Fruit fly (Drosophila melanogaster) whole organism, wandering third instar larva: ENCODE measurements around the gene Trmt112.

Experiments
- Abd-B ChIP-seq: fragments of >200 bp; optimal IDR thresholded peaks from 2 replicates; lab custom pipeline; 2017; ENCODE audit warnings: missing biosample characterization, missing genetic modification characterization
- CG32264 ChIP-seq: fragments of 200-800 bp; sonication (Bioruptor generic); optimal IDR thresholded peaks from 2 replicates; lab custom pipeline; 2016; ENCODE audit warnings: missing biosample characterization, missing genetic modification characterization
- CG9705 ChIP-seq: fragments of 200-800 bp; sonication (Bioruptor generic); optimal IDR thresholded peaks from 2 replicates; lab custom pipeline; 2018; ENCODE audit warnings: missing biosample characterization, mild to moderate bottlenecking, missing genetic modification characterization
- CrebA ChIP-seq: fragments of 200-800 bp; sonication (Bioruptor generic); optimal IDR thresholded peaks from 2 replicates; lab custom pipeline; 2016; ENCODE audit warnings: missing biosample characterization, mild to moderate bottlenecking, missing genetic modification characterization, borderline replicate concordance
- Dfd ChIP-seq: fragments of >200 bp; optimal IDR thresholded peaks from 2 replicates; lab custom pipeline; 2017; ENCODE audit warnings: missing biosample characterization, missing genetic modification characterization
- Dif ChIP-seq: fragments of 200-275, 200-300 bp; sonication (Bioruptor generic); optimal IDR thresholded peaks from 2 replicates; lab custom pipeline; 2018; ENCODE audit warnings: missing biosample characterization, missing genetic modification characterization; ENCODE audit not compliant: partially characterized antibody
- GATAd ChIP-seq: sonication (Bioruptor generic); optimal IDR thresholded peaks from 2 replicates; lab custom pipeline; 2016; ENCODE audit warnings: missing biosample characterization, missing genetic modification characterization
- HLH106 ChIP-seq: fragments of 200-800 bp; optimal IDR thresholded peaks from 3 replicates; lab custom pipeline; 2019; ENCODE audit warnings: missing biosample characterization, mild to moderate bottlenecking, missing genetic modification characterization, moderate library complexity
- Hnf4 ChIP-seq: fragments of 200-800 bp; sonication (Bioruptor generic); optimal IDR thresholded peaks from 2 replicates; lab custom pipeline; 2016; ENCODE audit warnings: missing biosample characterization, mild to moderate bottlenecking, missing genetic modification characterization
- Hr78 ChIP-seq: fragments of >200 bp; optimal IDR thresholded peaks from 2 replicates; lab custom pipeline; 2017; ENCODE audit warnings: missing biosample characterization, missing genetic modification characterization
- Hr83 ChIP-seq: fragments of 200-300 bp; sonication (Bioruptor generic); optimal IDR thresholded peaks from 2 replicates; lab custom pipeline; 2016; ENCODE audit warnings: missing biosample characterization, mild to moderate bottlenecking, missing genetic modification characterization, moderate library complexity; ENCODE audit not compliant: poor library complexity, severe bottlenecking
- Jra ChIP-seq: sonication (Bioruptor generic); optimal IDR thresholded peaks from 2 replicates; lab custom pipeline; 2016; ENCODE audit warnings: missing biosample characterization, missing genetic modification characterization
- Mio ChIP-seq: sonication (Bioruptor generic); optimal IDR thresholded peaks from 2 replicates; lab custom pipeline; 2016; ENCODE audit warnings: missing biosample characterization, missing genetic modification characterization
- Myc ChIP-seq: fragments of >200 bp; optimal IDR thresholded peaks from 2 replicates; lab custom pipeline; 2017
- N ChIP-seq: fragments of >200 bp; optimal IDR thresholded peaks from 2 replicates; lab custom pipeline; 2018; ENCODE audit warnings: missing biosample characterization, missing external identifiers, missing genetic modification characterization
- OdsH ChIP-seq: fragments of 200-800 bp; sonication (Bioruptor generic); optimal IDR thresholded peaks from 2 replicates; lab custom pipeline; 2016; ENCODE audit warnings: missing biosample characterization, mild to moderate bottlenecking, missing genetic modification characterization
- Rel ChIP-seq, 2 experiments: fragments of 200-800 bp; sonication (Bioruptor generic) in 1 of 2; optimal IDR thresholded peaks; 2 replicates in 1 of 2; 3 replicates in 1 of 2; lab custom pipeline; 2016 to 2019; ENCODE audit warnings: mild to moderate bottlenecking in 2 of 2, missing biosample characterization in 2 of 2, missing genetic modification characterization in 2 of 2, moderate library complexity in 1 of 2
- Sp1 ChIP-seq: fragments of 200-800 bp; sonication (Bioruptor generic); optimal IDR thresholded peaks from 3 replicates; lab custom pipeline; 2019; ENCODE audit warnings: missing biosample characterization, mild to moderate bottlenecking, missing genetic modification characterization, moderate library complexity
- Vsx2 ChIP-seq: fragments of 200-300, 225-300 bp; sonication (Bioruptor generic); optimal IDR thresholded peaks from 2 replicates; lab custom pipeline; 2018; ENCODE audit warnings: missing biosample characterization, missing genetic modification characterization; ENCODE audit not compliant: partially characterized antibody
- br ChIP-seq: fragments of 200-800 bp; sonication (Bioruptor generic); optimal IDR thresholded peaks from 2 replicates; lab custom pipeline; 2016; ENCODE audit warnings: missing biosample characterization, missing genetic modification characterization
- brk ChIP-seq: fragments of 200-800 bp; sonication (Bioruptor generic); optimal IDR thresholded peaks from 2 replicates; lab custom pipeline; 2016; ENCODE audit warnings: missing biosample characterization, mild to moderate bottlenecking, missing genetic modification characterization
- dl ChIP-seq, 2 experiments: fragments of 175-275, 200-275 bp in 1 of 2; fragments of 200-275 bp in 1 of 2; sonication (Bioruptor generic); optimal IDR thresholded peaks; lab custom pipeline; 2018; ENCODE audit warnings: mild to moderate bottlenecking in 2 of 2, missing biosample characterization in 2 of 2, missing genetic modification characterization in 2 of 2, moderate library complexity in 2 of 2; ENCODE audit not compliant: partially characterized antibody in 2 of 2, insufficient read depth in 1 of 2
- dmrt93B ChIP-seq: fragments of 200-800 bp; sonication (Bioruptor generic); optimal IDR thresholded peaks from 2 replicates; lab custom pipeline; 2018; ENCODE audit warnings: missing biosample characterization, mild to moderate bottlenecking, missing genetic modification characterization
- dsf ChIP-seq: sonication (Bioruptor generic); optimal IDR thresholded peaks from 2 replicates; lab custom pipeline; 2016; ENCODE audit warnings: missing biosample characterization, missing genetic modification characterization, borderline replicate concordance
- ey ChIP-seq: fragments of 200-800 bp; sonication (Bioruptor generic); optimal IDR thresholded peaks from 2 replicates; lab custom pipeline; 2016; ENCODE audit warnings: missing biosample characterization, missing genetic modification characterization
- foxo ChIP-seq, 2 experiments: fragments of 200-800 bp; sonication (Bioruptor generic); optimal IDR thresholded peaks; 2 replicates in 1 of 2; 3 replicates in 1 of 2; lab custom pipeline; 2016 to 2017; ENCODE audit warnings: missing biosample characterization in 2 of 2, missing genetic modification characterization in 2 of 2
- fru ChIP-seq: fragments of 200-800 bp; sonication (Bioruptor generic); optimal IDR thresholded peaks from 3 replicates; lab custom pipeline; 2016; ENCODE audit warnings: missing biosample characterization, mild to moderate bottlenecking, missing genetic modification characterization
- h ChIP-seq: fragments of 200-800 bp; sonication (Bioruptor generic); optimal IDR thresholded peaks from 3 replicates; lab custom pipeline; 2016; ENCODE audit warnings: missing biosample characterization, mild to moderate bottlenecking, missing genetic modification characterization
- jim ChIP-seq: fragments of 175-275, 200-325 bp; sonication (Bioruptor generic); optimal IDR thresholded peaks from 2 replicates; lab custom pipeline; 2016; ENCODE audit warnings: missing biosample characterization, mild to moderate bottlenecking, missing genetic modification characterization
- lola ChIP-seq: fragments of >200 bp; optimal IDR thresholded peaks from 2 replicates; lab custom pipeline; 2017; ENCODE audit warnings: missing biosample characterization, missing genetic modification characterization
- pan ChIP-seq: fragments of >200 bp; optimal IDR thresholded peaks from 2 replicates; lab custom pipeline; 2017
- psq ChIP-seq: fragments of 200-800 bp; sonication (Bioruptor generic); optimal IDR thresholded peaks from 3 replicates; lab custom pipeline; 2017; ENCODE audit warnings: missing biosample characterization, mild to moderate bottlenecking, missing genetic modification characterization, moderate library complexity
- rgr ChIP-seq: fragments of 200-800 bp; sonication (Bioruptor generic); optimal IDR thresholded peaks from 3 replicates; lab custom pipeline; 2016; ENCODE audit warnings: missing biosample characterization, mild to moderate bottlenecking, missing genetic modification characterization
- sage ChIP-seq: fragments of 200-800 bp; sonication (Bioruptor generic); optimal IDR thresholded peaks from 2 replicates; lab custom pipeline; 2016; ENCODE audit warnings: missing biosample characterization, mild to moderate bottlenecking, missing genetic modification characterization
- sv ChIP-seq: fragments of 200-800 bp; sonication (Bioruptor generic); optimal IDR thresholded peaks from 3 replicates; lab custom pipeline; 2016; ENCODE audit warnings: missing biosample characterization, missing genetic modification characterization
- tai ChIP-seq: sonication (Bioruptor generic); optimal IDR thresholded peaks from 2 replicates; lab custom pipeline; 2016; ENCODE audit warnings: missing biosample characterization, missing genetic modification characterization
- usp ChIP-seq: fragments of >200 bp; optimal IDR thresholded peaks from 2 replicates; lab custom pipeline; 2017; ENCODE audit warnings: missing biosample characterization, missing genetic modification characterization
- woc ChIP-seq: sonication (Bioruptor generic); optimal IDR thresholded peaks from 2 replicates; lab custom pipeline; 2016; ENCODE audit warnings: missing biosample characterization, mild to moderate bottlenecking, missing genetic modification characterization

Trmt112 gene

dm6 chr3L:21256062-21257023 is 39.7 kb upstream of the Trmt112 start:
- peak; percentile 34 for TF ChIP-seq ey (GFP tag; lab: Kevin White, UChicago)
- TF ChIP-seq HLH106 = peak; percentile 58
- peak; percentile 50 for TF ChIP-seq fru (GFP tag; lab: Kevin White, UChicago)
- no peak for TF ChIP-seq Dfd
- peak; percentile 30 for TF ChIP-seq Sp1 (GFP tag; lab: Kevin White, UChicago)
- peak; percentile 30 for TF ChIP-seq Hnf4 (GFP tag; lab: Kevin White, UChicago)
- peak; percentile 22 for TF ChIP-seq tai (GFP tag; lab: Kevin White, UChicago)
- TF ChIP-seq dmrt93B = no peak
- TF ChIP-seq sage (GFP tag; lab: Kevin White, UChicago) = no peak
- no peak for TF ChIP-seq Rel (GFP tag; optimal IDR thresholded peaks at IDR 0.05; lab: Kevin White, UChicago)
- TF ChIP-seq Rel (tag; optimal IDR thresholded peaks at IDR 0.05; lab: Kevin White, UChicago) = peak; percentile 5
- TF ChIP-seq br (GFP tag; lab: Kevin White, UChicago) = peak; percentile 11
- TF ChIP-seq CG9705 (GFP tag; lab: Kevin White, UChicago) = peak; percentile 9
- peak; percentile 45 for TF ChIP-seq rgr (GFP tag; lab: Kevin White, UChicago)
- peak in 1 of 2 experiments; percentile 52 for TF ChIP-seq foxo (GFP tag; optimal IDR thresholded peaks at IDR 0.05; lab: Kevin White, UChicago)
- no peak for TF ChIP-seq Myc (lab: Kevin White, UChicago)
- TF ChIP-seq h (GFP tag; lab: Kevin White, UChicago) = peak; percentile 61

DNA sequence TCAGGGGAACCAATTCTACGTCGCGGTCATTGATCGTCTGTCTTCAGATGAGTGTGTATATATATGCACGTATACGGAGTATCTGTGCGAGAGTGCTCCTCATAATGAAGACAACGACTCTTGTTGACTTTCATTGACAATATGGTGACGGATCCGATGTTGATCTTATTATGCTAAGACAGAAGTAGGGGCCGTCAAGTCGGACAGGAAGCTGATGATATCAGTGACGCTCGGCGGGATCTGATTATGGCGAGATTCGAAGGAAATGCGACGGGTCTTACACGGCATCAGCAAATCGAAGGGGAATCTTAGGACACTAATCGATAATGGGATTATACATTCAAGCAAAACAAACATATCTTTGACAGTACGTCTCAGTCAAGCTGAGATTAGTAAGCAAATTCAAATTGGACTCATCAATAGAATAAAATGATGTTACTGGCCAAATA is 37.9 kb upstream of the Trmt112 start:
- TF ChIP-seq usp (GFP tag; lab: Kevin White, UChicago) = no peak
- peak; percentile 74 for TF ChIP-seq Hr83
- peak; percentile 37 for TF ChIP-seq jim
- no peak for TF ChIP-seq br (GFP tag; lab: Kevin White, UChicago)
- TF ChIP-seq woc (GFP tag; lab: Kevin White, UChicago) = no peak
- TF ChIP-seq HLH106 = peak; percentile 18

DNA sequence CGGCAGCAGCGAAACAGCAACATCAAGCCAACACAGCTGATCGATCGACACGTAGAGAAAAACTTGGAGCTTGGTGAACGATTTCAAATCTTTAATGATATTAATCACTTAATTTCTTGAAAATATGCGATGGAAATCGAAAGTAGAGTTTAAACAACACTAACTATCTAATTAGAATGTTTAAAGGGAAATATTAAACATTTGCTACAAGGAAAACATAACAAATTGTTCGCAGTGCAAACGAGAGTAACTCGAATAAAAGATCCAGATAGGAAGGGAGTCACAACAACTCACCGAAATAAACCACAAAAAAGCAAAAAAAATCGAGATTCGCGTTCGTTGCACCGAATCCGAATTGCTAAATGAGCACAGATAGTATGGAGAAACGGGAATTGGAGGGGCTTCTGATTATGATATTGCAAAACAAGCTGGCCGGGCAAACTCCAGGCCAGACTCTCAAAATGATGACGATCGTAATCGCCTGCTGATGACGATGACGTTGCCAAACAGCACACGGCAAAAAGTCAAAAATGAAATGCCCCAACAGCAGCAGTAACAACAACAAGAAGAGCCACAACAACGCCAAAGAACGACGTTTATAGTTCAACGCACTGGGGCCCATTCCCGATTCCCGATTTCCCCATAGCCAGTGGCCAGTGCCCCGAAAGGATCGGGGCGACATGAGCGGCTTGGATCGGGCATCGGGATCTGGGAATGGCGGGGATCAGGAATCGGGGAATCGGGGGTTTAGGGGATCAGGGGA is 37.3 kb upstream of the Trmt112 start:
- TF ChIP-seq sv (GFP tag; lab: Kevin White, UChicago) (no peak), CG32264 (GFP tag; lab: Kevin White, UChicago) (peak; percentile 98), Mio (GFP tag; lab: Kevin White, UChicago) (peak; percentile 85), Dif (no peak), brk (peak; percentile 97), CrebA (peak; percentile 95), Hr83 (peak; percentile 33), N (GFP tag; lab: Kevin White, UChicago) (no peak), Vsx2 (GFP tag; lab: Kevin White, UChicago) (no peak), jim (peak; percentile 87), Sp1 (GFP tag; lab: Kevin White, UChicago) (peak; percentile 99), fru (GFP tag; lab: Kevin White, UChicago) (peak; percentile 99), Myc (lab: Kevin White, UChicago) (no peak), lola (GFP tag; lab: Kevin White, UChicago) (no peak), ey (GFP tag; lab: Kevin White, UChicago) (peak; percentile 99), HLH106 (peak; percentile 99), psq (GFP tag; lab: Kevin White, UChicago) (peak; percentile 97), Rel (GFP tag; optimal IDR thresholded peaks at IDR 0.05; lab: Kevin White, UChicago) (peak; percentile 96), Rel (tag; optimal IDR thresholded peaks at IDR 0.05; lab: Kevin White, UChicago) (peak; percentile 86), Hnf4 (GFP tag; lab: Kevin White, UChicago) (peak; percentile 99), tai (GFP tag; lab: Kevin White, UChicago) (peak; percentile 97), Hr78 (GFP tag; lab: Kevin White, UChicago) (no peak), Jra (GFP tag; lab: Kevin White, UChicago) (peak; percentile 97), rgr (GFP tag; lab: Kevin White, UChicago) (peak; percentile 99), Abd-B (no peak), Dfd (peak; percentile 59), dmrt93B (peak; percentile 98), woc (GFP tag; lab: Kevin White, UChicago) (peak; percentile 98), sage (GFP tag; lab: Kevin White, UChicago) (peak; percentile 98), CG9705 (GFP tag; lab: Kevin White, UChicago) (peak; percentile 98), br (GFP tag; lab: Kevin White, UChicago) (peak; percentile 99), dsf (GFP tag; lab: Kevin White, UChicago) (peak; percentile 92), h (GFP tag; lab: Kevin White, UChicago) (peak; percentile 99), OdsH (GFP tag; lab: Kevin White, UChicago) (peak; percentile 99), GATAd (GFP tag; lab: Kevin White, UChicago) (peak; percentile 94), usp (GFP tag; lab: Kevin White, UChicago) (no peak), pan (lab: Kevin White, UChicago) (no peak), foxo (GFP tag; optimal IDR thresholded peaks at IDR 0.05; lab: Kevin White, UChicago) (peak; percentile 94 to 99), dl (GFP tag; optimal IDR thresholded peaks at IDR 0.05; lab: Kevin White, UChicago; ENCODE audit: insufficient read depth in 1 of 2, partially characterized antibody in 2 of 2) (no peak)
